Fruit fly (Drosophila melanogaster) Kc167 (cell line): ENCODE measurements around the gene CG13998.

Source experiments
- Myc ChIP-seq: fragments of >200 bp; optimal IDR thresholded peaks from 2 replicates; lab custom pipeline; 2017; ENCODE audit warnings: missing external identifiers
- Sin3A ChIP-seq: fragments of >200 bp; optimal IDR thresholded peaks from 2 replicates; lab custom pipeline; 2018; ENCODE audit warnings: missing external identifiers
- insv ChIP-seq: fragments of >200 bp; optimal IDR thresholded peaks from 3 replicates; lab custom pipeline; 2018; ENCODE audit warnings: missing external identifiers
- psq ChIP-seq: fragments of >200 bp; optimal IDR thresholded peaks from 2 replicates; lab custom pipeline; 2017; ENCODE audit warnings: missing external identifiers

DNA sequence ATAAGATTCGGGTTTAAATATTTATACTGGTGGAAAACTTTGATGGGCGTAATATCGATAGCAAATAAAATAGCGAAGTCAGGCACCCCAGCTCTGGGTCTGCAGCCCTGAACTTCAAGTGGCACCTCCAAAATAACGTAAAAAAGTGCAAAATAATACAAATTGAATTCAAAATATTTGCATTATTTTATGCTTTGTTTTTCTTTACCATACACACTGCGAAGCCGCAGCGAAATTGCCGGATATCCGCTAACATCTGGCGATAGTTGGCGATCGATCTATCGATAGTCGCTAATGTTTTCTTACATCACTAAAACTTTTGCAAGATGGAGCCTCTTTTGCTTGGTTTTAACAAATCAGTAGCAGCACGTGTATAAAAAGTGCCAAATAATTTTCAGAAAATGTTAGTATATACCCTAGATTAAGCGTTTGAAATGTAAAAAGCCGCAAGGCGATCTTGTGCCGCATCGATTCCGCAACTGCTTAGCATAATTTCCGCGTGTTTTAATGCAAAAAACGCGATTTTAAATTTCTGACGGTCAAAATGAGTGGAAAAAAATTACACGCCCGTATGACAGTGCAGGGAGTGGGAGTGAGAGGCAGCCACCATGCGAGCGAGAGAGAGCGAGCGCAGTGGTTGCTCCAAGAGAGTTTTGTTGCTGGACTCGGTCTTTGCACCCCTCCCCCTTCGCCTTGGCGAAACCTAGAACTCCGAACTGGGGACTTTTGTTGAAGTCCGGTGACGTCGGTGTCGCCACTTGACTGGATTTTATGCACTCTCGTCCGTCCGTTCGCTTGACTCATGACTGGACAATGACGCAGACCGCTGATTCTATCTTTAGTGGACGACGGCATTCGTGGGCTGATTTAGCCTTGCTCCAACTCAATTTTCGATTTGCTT is 25.1 kb upstream of the CG13998 start, which contains the start of gene eIF4A:
- TF ChIP-seq Sin3A (lab: Kevin White, UChicago), result no peak
- no peak for TF ChIP-seq insv (lab: Kevin White, UChicago)
- TF ChIP-seq Myc (lab: Kevin White, UChicago), result no peak
- TF ChIP-seq psq (lab: Kevin White, UChicago), result no peak
